Fruit fly (Drosophila melanogaster) whole organism, adult: ENCODE data around the gene Osi15.

Experiments used
- CG11617 ChIP-seq: fragments of 200-800 bp; sonication (Bioruptor generic); optimal IDR thresholded peaks from 2 replicates; lab custom pipeline; 2017; ENCODE audit warnings: mild to moderate bottlenecking, missing biosample characterization, missing genetic modification reagents, missing genetic modification characterization
- CG12768 ChIP-seq: fragments of 200-800 bp; sonication (Bioruptor generic); optimal IDR thresholded peaks from 2 replicates; lab custom pipeline; 2017; ENCODE audit warnings: missing biosample characterization, missing genetic modification characterization, mild to moderate bottlenecking, moderate library complexity, missing genetic modification reagents
- CG14711 ChIP-seq: fragments of 200-800 bp; sonication (Bioruptor generic); optimal IDR thresholded peaks from 2 replicates; lab custom pipeline; 2018; ENCODE audit warnings: missing biosample characterization, mild to moderate bottlenecking, missing genetic modification characterization, moderate library complexity
- CG1620 ChIP-seq: fragments of 200-800 bp; sonication (Bioruptor generic); optimal IDR thresholded peaks from 2 replicates; lab custom pipeline; 2016; ENCODE audit warnings: missing biosample characterization, missing genetic modification characterization
- CG33017 ChIP-seq: fragments of 200-800 bp; sonication (Bioruptor generic); optimal IDR thresholded peaks from 2 replicates; lab custom pipeline; 2018; ENCODE audit warnings: missing biosample characterization, mild to moderate bottlenecking, missing genetic modification characterization, moderate library complexity
- CG5204 ChIP-seq: fragments of 200-800 bp; sonication (Bioruptor generic); optimal IDR thresholded peaks from 2 replicates; lab custom pipeline; 2016; ENCODE audit warnings: missing biosample characterization, missing genetic modification characterization
- CG7045 ChIP-seq: fragments of 200-800 bp; sonication (Bioruptor generic); optimal IDR thresholded peaks from 2 replicates; lab custom pipeline; 2017; ENCODE audit warnings: missing biosample characterization, mild to moderate bottlenecking, missing genetic modification characterization
- CG7101 ChIP-seq: fragments of 200-800 bp; sonication (Bioruptor generic); optimal IDR thresholded peaks from 2 replicates; lab custom pipeline; 2018; ENCODE audit warnings: missing biosample characterization, mild to moderate bottlenecking, missing genetic modification characterization, moderate library complexity
- Clk ChIP-seq: fragments of 200-800 bp; sonication (Bioruptor generic); optimal IDR thresholded peaks from 2 replicates; lab custom pipeline; 2017; ENCODE audit warnings: missing biosample characterization, missing genetic modification characterization
- Crg-1 ChIP-seq: fragments of 200-800 bp; sonication (Bioruptor generic); optimal IDR thresholded peaks from 2 replicates; lab custom pipeline; 2016; ENCODE audit warnings: missing biosample characterization, missing genetic modification characterization
- Hr96 ChIP-seq: fragments of 200-800 bp; sonication (Bioruptor generic); optimal IDR thresholded peaks from 2 replicates; lab custom pipeline; 2016; ENCODE audit warnings: missing biosample characterization, missing genetic modification characterization
- Mnt ChIP-seq: fragments of 200-800 bp; sonication (Bioruptor generic); optimal IDR thresholded peaks from 2 replicates; lab custom pipeline; 2016; ENCODE audit warnings: missing biosample characterization, mild to moderate bottlenecking, missing genetic modification characterization
- bab1 ChIP-seq: fragments of 200-800 bp; sonication (Bioruptor generic); optimal IDR thresholded peaks from 3 replicates; lab custom pipeline; 2019; ENCODE audit warnings: missing biosample characterization, mild to moderate bottlenecking, missing genetic modification characterization, moderate library complexity
- cic ChIP-seq: fragments of 200-800 bp; sonication (Bioruptor generic); optimal IDR thresholded peaks from 2 replicates; lab custom pipeline; 2017; ENCODE audit warnings: missing biosample characterization, mild to moderate bottlenecking, missing genetic modification characterization, moderate library complexity
- cnc ChIP-seq, 2 experiments: fragments of >200 bp; optimal IDR thresholded peaks; 2 replicates each; lab custom pipeline; 2017
- kay ChIP-seq: fragments of 200-800 bp; sonication (Bioruptor generic); peaks from one replicate; lab custom pipeline; 2016; ENCODE audit warnings: missing biosample characterization, missing genetic modification characterization, borderline replicate concordance
- ovo ChIP-seq: fragments of 200-800 bp; sonication (Bioruptor generic); optimal IDR thresholded peaks from 2 replicates; lab custom pipeline; 2016; ENCODE audit warnings: missing biosample characterization, missing genetic modification characterization
- pad ChIP-seq: fragments of 200-800 bp; sonication (Bioruptor generic); optimal IDR thresholded peaks from 3 replicates; lab custom pipeline; 2017; ENCODE audit warnings: missing biosample characterization, missing genetic modification characterization, mild to moderate bottlenecking, moderate library complexity, missing genetic modification reagents
- tj ChIP-seq: fragments of 200-800 bp; sonication (Bioruptor generic); optimal IDR thresholded peaks from 3 replicates; lab custom pipeline; 2017; ENCODE audit warnings: missing biosample characterization, mild to moderate bottlenecking, missing genetic modification characterization, moderate library complexity
- toe ChIP-seq: fragments of 200-800 bp; sonication (Bioruptor generic); optimal IDR thresholded peaks from 2 replicates; lab custom pipeline; 2016; ENCODE audit warnings: missing biosample characterization, missing genetic modification characterization

Gene Osi15

DNA sequence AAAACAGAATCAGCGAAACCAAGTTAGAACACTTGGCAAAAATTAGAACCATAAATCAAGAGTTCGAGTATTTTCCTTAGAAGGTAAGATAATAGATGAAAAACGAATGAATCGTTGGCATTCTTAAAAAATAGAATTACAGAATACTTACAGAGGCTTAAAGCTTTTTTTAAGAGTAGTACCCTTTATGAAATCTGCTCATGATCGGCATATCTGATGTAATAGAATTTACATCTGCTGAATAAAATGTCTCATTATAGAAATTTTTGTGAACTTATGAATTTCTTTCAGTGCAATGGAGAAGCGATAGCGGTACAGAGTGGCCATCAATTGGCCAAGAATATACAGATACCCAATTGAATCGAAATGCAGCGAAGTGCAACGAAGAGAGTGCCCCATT lies 10.2 kb upstream of the Osi15 start, which contains the start of gene Osi13:
Osi13 (plus strand) TSS at position 301 of the 400 bp plus-strand sequence.
- TF ChIP-seq Mnt (GFP tag; lab: Kevin White, UChicago) (no peak), kay (no peak), CG5204 (GFP tag; lab: Kevin White, UChicago) (no peak), bab1 (GFP tag; lab: Kevin White, UChicago) (no peak), Crg-1 (GFP tag; lab: Kevin White, UChicago) (no peak), toe (GFP tag; lab: Kevin White, UChicago) (no peak), Hr96 (no peak), ovo (GFP tag; lab: Kevin White, UChicago) (no peak), CG1620 (GFP tag; lab: Kevin White, UChicago) (no peak), Clk (no peak), CG7101 (tag; lab: Kevin White, UChicago) (no peak), CG33017 (no peak), CG11617 (GFP tag; lab: Kevin White, UChicago) (no peak)

DNA sequence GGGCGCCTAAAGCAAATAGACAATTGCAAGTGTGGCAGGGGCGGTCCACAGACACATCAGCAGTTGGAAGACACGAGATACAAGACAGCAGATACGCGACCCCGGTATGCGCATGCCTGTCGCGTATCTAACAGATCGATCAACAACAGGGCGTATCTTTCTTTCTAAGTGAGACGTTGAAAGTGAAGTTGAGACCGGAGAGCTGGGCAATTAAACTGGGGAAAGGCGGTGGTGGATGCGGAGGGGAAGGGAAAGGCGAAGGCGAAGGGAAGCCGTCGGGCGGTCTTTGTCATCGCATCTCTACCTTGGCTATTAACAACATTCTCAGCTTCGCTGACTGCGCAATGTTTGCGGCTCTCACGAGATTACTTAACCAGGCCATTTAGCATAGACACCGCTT lies 7.6 kb upstream of the Osi15 start:
- no peak for TF ChIP-seq CG33017
- TF ChIP-seq kay = no peak
- no peak for TF ChIP-seq pad (GFP tag; lab: Kevin White, UChicago)

DNA sequence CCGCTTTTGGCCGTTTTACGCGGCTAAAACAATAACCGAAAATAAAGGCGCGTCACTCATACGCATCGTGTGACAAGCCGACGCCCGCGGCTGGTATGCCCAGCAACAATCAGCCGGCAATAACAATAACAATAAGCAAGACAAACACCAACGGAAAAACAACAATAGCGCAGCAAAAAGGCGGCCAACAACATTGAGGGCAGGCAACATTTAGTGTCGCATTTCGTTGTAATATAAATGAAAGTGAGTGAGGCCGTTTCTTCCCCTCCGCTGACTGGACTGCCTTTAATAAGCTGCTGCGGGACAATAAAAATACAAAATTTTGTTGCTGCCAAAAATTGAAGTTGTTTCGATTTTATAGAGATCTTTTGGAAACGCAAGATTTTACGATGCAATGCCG lies 4.4 kb upstream of the Osi15 start:
- no peak for TF ChIP-seq Mnt (GFP tag; lab: Kevin White, UChicago)
- TF ChIP-seq CG33017 = no peak
- no peak for TF ChIP-seq cic (GFP tag; lab: Kevin White, UChicago)
- TF ChIP-seq CG1620 (GFP tag; lab: Kevin White, UChicago) = no peak
- TF ChIP-seq CG11617 (GFP tag; lab: Kevin White, UChicago) = no peak
- no peak for TF ChIP-seq toe (GFP tag; lab: Kevin White, UChicago)
- TF ChIP-seq Hr96 = no peak
- no peak for TF ChIP-seq Crg-1 (GFP tag; lab: Kevin White, UChicago)
- TF ChIP-seq CG7045 = no peak
- TF ChIP-seq CG5204 (GFP tag; lab: Kevin White, UChicago) = no peak
- no peak for TF ChIP-seq CG7101 (tag; lab: Kevin White, UChicago)
- no peak for TF ChIP-seq pad (GFP tag; lab: Kevin White, UChicago)
- no peak for TF ChIP-seq Clk
- no peak for TF ChIP-seq CG14711 (tag; lab: Kevin White, UChicago)
- TF ChIP-seq kay = no peak
- TF ChIP-seq CG12768 (GFP tag; lab: Kevin White, UChicago) = no peak
- no peak for TF ChIP-seq bab1 (GFP tag; lab: Kevin White, UChicago)

DNA sequence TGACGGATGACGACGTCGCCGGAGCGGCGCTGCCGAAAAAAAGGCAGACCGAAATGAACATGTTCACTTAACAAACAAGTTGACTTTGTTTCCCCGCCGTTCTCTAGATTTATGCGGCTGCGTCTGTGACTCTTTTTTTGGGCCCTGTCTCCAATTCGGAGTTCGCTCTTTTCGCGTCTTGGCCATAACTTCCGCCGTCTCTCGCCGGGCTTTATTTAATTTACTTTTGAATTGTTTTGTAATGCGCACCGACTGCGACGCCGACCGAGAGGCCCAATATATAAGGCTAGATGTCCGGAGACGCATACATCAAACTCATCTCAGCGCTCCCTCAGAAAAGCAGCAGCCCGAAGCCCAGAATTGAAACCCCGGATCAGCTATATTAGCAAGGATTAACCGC lies 2.8 kb upstream of the Osi15 start, which contains the start of gene Osi14:
Osi14 (plus strand) TSS at position 301 of the 400 bp plus-strand sequence.
- no peak for TF ChIP-seq CG14711 (tag; lab: Kevin White, UChicago)
- TF ChIP-seq kay = no peak
- TF ChIP-seq Clk = no peak
- TF ChIP-seq tj = no peak
- TF ChIP-seq cnc (optimal IDR thresholded peaks at IDR 0.05; lab: Kevin White, UChicago) = no peak
- TF ChIP-seq CG12768 (GFP tag; lab: Kevin White, UChicago) = no peak
- TF ChIP-seq CG7101 (tag; lab: Kevin White, UChicago) = no peak
- TF ChIP-seq CG33017 = no peak
- TF ChIP-seq CG7045 = no peak
- TF ChIP-seq cic (GFP tag; lab: Kevin White, UChicago) = no peak

DNA sequence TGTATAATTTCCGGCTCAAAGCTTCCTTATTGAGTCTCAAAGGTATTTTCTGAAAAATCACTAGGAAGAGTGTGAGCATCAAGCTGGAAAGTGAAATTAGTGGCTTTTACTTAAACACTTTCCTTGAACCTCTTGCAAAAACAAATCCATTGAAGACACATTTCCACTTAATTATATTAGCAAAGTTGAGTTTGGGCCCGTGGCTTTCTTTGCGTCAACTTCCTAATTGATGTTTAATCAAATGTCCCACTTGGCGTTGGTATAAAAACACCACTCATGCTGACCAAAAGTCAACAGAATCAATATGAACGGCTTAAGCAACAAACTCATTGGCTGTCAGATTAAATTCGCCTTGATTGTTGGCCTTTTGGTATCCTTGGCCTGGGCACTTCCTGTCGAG lies 2.1 kb downstream of the Osi15 start, which contains the start of gene CG46396:
CG46396 (plus strand) TSS at position 301 of the 400 bp plus-strand sequence.
- TF ChIP-seq CG7045 = no peak
- no peak for TF ChIP-seq cnc (optimal IDR thresholded peaks at IDR 0.05; lab: Kevin White, UChicago)
- TF ChIP-seq CG5204 (GFP tag; lab: Kevin White, UChicago) = no peak

DNA sequence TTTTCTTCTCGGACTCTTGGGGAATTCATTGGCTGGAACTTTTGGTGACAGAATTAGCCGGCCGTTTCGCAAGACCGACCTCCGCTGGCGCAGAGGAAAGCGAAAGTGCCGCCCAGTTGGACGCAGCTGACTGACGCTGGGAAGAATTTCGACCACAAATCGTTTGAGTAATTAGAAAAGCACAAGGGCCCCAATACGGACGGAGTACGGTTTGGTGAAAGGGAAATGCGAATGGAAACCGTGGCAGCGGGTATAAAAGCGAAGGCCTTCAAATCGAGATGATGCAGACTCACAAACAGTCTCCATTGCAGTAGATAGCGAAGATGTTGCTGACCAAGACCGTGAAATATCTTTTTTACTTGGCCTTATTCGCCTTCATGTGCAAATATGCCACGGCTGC lies 3.3 kb downstream of the Osi15 start, which contains the start of gene Osi16:
Osi16 (plus strand) TSS at position 301 of the 400 bp plus-strand sequence.
- no peak for TF ChIP-seq CG12768 (GFP tag; lab: Kevin White, UChicago)
- no peak for TF ChIP-seq cnc (optimal IDR thresholded peaks at IDR 0.05; lab: Kevin White, UChicago)
- TF ChIP-seq CG14711 (tag; lab: Kevin White, UChicago) = no peak
- no peak for TF ChIP-seq cic (GFP tag; lab: Kevin White, UChicago)
- TF ChIP-seq Clk = no peak
- TF ChIP-seq kay = no peak
- TF ChIP-seq ovo (GFP tag; lab: Kevin White, UChicago) = no peak
- no peak for TF ChIP-seq CG5204 (GFP tag; lab: Kevin White, UChicago)
- TF ChIP-seq CG11617 (GFP tag; lab: Kevin White, UChicago) = no peak
- no peak for TF ChIP-seq Mnt (GFP tag; lab: Kevin White, UChicago)
- TF ChIP-seq CG7101 (tag; lab: Kevin White, UChicago) = no peak
- no peak for TF ChIP-seq bab1 (GFP tag; lab: Kevin White, UChicago)
- no peak for TF ChIP-seq CG1620 (GFP tag; lab: Kevin White, UChicago)
- TF ChIP-seq CG33017 = no peak
- no peak for TF ChIP-seq CG7045
- no peak for TF ChIP-seq Crg-1 (GFP tag; lab: Kevin White, UChicago)
- TF ChIP-seq Hr96 = no peak
- TF ChIP-seq toe (GFP tag; lab: Kevin White, UChicago) = no peak
- no peak for TF ChIP-seq tj
- no peak for TF ChIP-seq pad (GFP tag; lab: Kevin White, UChicago)

DNA sequence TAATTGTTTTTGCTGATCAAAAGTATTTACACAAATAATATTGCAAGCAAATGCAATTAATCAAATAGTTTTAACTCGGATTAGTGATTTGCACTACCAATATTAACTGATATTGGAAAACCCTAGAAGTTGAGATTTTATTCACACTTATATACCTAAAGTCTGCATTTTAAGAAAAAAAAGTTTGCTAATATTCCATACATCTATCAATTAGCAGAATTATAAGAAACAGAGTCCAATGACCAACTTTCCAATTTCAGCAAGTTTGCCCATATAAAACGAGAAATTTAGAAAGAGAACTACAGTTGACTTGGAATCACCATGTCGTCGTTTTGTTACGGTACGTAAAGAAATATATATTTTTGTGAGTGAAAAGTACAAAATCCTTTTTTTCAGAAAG lies 5.0 kb downstream of the Osi15 start, which contains the start of gene CG46026:
CG46026 (plus strand) TSS at position 301 of the 400 bp plus-strand sequence.
- TF ChIP-seq bab1 (GFP tag; lab: Kevin White, UChicago) = no peak
- TF ChIP-seq toe (GFP tag; lab: Kevin White, UChicago) = no peak
- no peak for TF ChIP-seq CG11617 (GFP tag; lab: Kevin White, UChicago)
- no peak for TF ChIP-seq Hr96
- TF ChIP-seq CG33017 = no peak
- no peak for TF ChIP-seq CG7101 (tag; lab: Kevin White, UChicago)
- TF ChIP-seq pad (GFP tag; lab: Kevin White, UChicago) = no peak
- no peak for TF ChIP-seq Crg-1 (GFP tag; lab: Kevin White, UChicago)
- TF ChIP-seq ovo (GFP tag; lab: Kevin White, UChicago) = no peak
- no peak for TF ChIP-seq CG5204 (GFP tag; lab: Kevin White, UChicago)
- no peak for TF ChIP-seq cic (GFP tag; lab: Kevin White, UChicago)
- no peak for TF ChIP-seq Mnt (GFP tag; lab: Kevin White, UChicago)
- TF ChIP-seq CG14711 (tag; lab: Kevin White, UChicago) = no peak
